Fruit fly (Drosophila melanogaster): Measurements from ENCODE around the gene Flacc.

Gene Flacc

dm6 chrX:18899835-18900460 lies 6.5 kb upstream of the Flacc start, which contains the start of gene CG7378 (continued):
- no peak for TF ChIP-seq Hr39 (optimal IDR thresholded peaks at IDR 0.05)
- peak; percentile 21 for TF ChIP-seq CG4820 (GFP tag; optimal IDR thresholded peaks at IDR 0.05)
- TF ChIP-seq CG11696 (GFP tag; IDR thresholded peaks at IDR 0.05), result no peak
- TF ChIP-seq maf-S (GFP tag; optimal IDR thresholded peaks at IDR 0.05), result no peak
- TF ChIP-seq bowl (GFP tag; IDR thresholded peaks at IDR 0.05), result no peak
- TF ChIP-seq tin (GFP tag; optimal IDR thresholded peaks at IDR 0.05), result peak; percentile 28
- TF ChIP-seq CG1602 (GFP tag; optimal IDR thresholded peaks at IDR 0.05), result no peak
- TF ChIP-seq CG11504 (tag; optimal IDR thresholded peaks at IDR 0.05), result peak; percentile 71
- no peak for TF ChIP-seq toy (GFP tag; IDR thresholded peaks at IDR 0.05)
- no peak for TF ChIP-seq ERR (GFP tag; optimal IDR thresholded peaks at IDR 0.05)
- TF ChIP-seq zfh1 (GFP tag; IDR thresholded peaks at IDR 0.05), result no peak
- TF ChIP-seq CG12104 (GFP tag; optimal IDR thresholded peaks at IDR 0.05), result peak; percentile 33
- no peak for TF ChIP-seq Asciz (GFP tag; optimal IDR thresholded peaks at IDR 0.05)
- TF ChIP-seq CG30403 (GFP tag; optimal IDR thresholded peaks at IDR 0.05), result peak; percentile 54
- no peak for TF ChIP-seq repo (GFP tag; optimal IDR thresholded peaks at IDR 0.05)
- no peak for TF ChIP-seq Tbp (GFP tag; optimal IDR thresholded peaks at IDR 0.05)
- no peak for TF ChIP-seq Kr (GFP tag; optimal IDR thresholded peaks at IDR 0.05)
- TF ChIP-seq Xrp1 (GFP tag; IDR thresholded peaks at IDR 0.05), result no peak
- peak; percentile 26 for TF ChIP-seq CG10543 (GFP tag; optimal IDR thresholded peaks at IDR 0.05)
- no peak for TF ChIP-seq bigmax (GFP tag; optimal IDR thresholded peaks at IDR 0.05)
- TF ChIP-seq Deaf1 (tag; optimal IDR thresholded peaks at IDR 0.05), result no peak
- no peak for TF ChIP-seq vnd (GFP tag; IDR thresholded peaks at IDR 0.05; ENCODE audit: partially characterized antibody)
- TF ChIP-seq CG14710 (tag; optimal IDR thresholded peaks at IDR 0.05), result no peak
- TF ChIP-seq CG8359 (GFP tag; optimal IDR thresholded peaks at IDR 0.05; ENCODE audit: borderline replicate concordance), result no peak
- peak; percentile 45 for TF ChIP-seq Max (GFP tag; optimal IDR thresholded peaks at IDR 0.05)
- TF ChIP-seq lola (GFP tag; optimal IDR thresholded peaks at IDR 0.05), result no peak
- TF ChIP-seq lilli (GFP tag; optimal IDR thresholded peaks at IDR 0.05), result peak; percentile 79
- peak; percentile 38 for TF ChIP-seq Oli (tag; optimal IDR thresholded peaks at IDR 0.05)
- TF ChIP-seq Neu2 (GFP tag; optimal IDR thresholded peaks at IDR 0.05; ENCODE audit: borderline replicate concordance), result no peak
- peak; percentile 61 for TF ChIP-seq D19B (GFP tag; optimal IDR thresholded peaks at IDR 0.05)
- TF ChIP-seq Side (GFP tag; optimal IDR thresholded peaks at IDR 0.05), result peak; percentile 53
- TF ChIP-seq HmgD (GFP tag; optimal IDR thresholded peaks at IDR 0.05), result no peak
- no peak for TF ChIP-seq CG9876 (GFP tag; optimal IDR thresholded peaks at IDR 0.05)
- TF ChIP-seq CG2199 (GFP tag; IDR thresholded peaks at IDR 0.05), result no peak
- TF ChIP-seq pum (GFP tag; optimal IDR thresholded peaks at IDR 0.05), result peak; percentile 32
- no peak for TF ChIP-seq B-H1 (GFP tag; IDR thresholded peaks at IDR 0.05)
- TF ChIP-seq CG9215 (GFP tag; IDR thresholded peaks at IDR 0.05), result peak; percentile 34; the same call in 1 of the 2 replicates
- TF ChIP-seq fd64A (GFP tag; optimal IDR thresholded peaks at IDR 0.05), result no peak
- peak; percentile 12 for TF ChIP-seq Abd-B (GFP tag; optimal IDR thresholded peaks at IDR 0.05)
- peak; percentile 7 for TF ChIP-seq tup (GFP tag; optimal IDR thresholded peaks at IDR 0.05)
- TF ChIP-seq CG12071 (GFP tag; optimal IDR thresholded peaks at IDR 0.05), result no peak
- TF ChIP-seq CG14667 (GFP tag; IDR thresholded peaks at IDR 0.05), result no peak
- TF ChIP-seq CG31388 (GFP tag; optimal IDR thresholded peaks at IDR 0.05), result no peak
- TF ChIP-seq CG2889 (GFP tag; IDR thresholded peaks at IDR 0.05), result no peak
- TF ChIP-seq CG4328 (GFP tag; optimal IDR thresholded peaks at IDR 0.05), result peak; percentile 23
- peak; percentile 20 for TF ChIP-seq B-H2 (GFP tag; optimal IDR thresholded peaks at IDR 0.05)
- peak; percentile 53 for TF ChIP-seq CG3281 (GFP tag; optimal IDR thresholded peaks at IDR 0.05)
- no peak for TF ChIP-seq CG11085 (GFP tag; IDR thresholded peaks at IDR 0.05)
- no peak for TF ChIP-seq gcm (GFP tag; optimal IDR thresholded peaks at IDR 0.05)
- peak; percentile 23 for TF ChIP-seq CG18262 (tag; optimal IDR thresholded peaks at IDR 0.05)
- peak; percentile 25 for TF ChIP-seq bab2 (GFP tag; optimal IDR thresholded peaks at IDR 0.05)
